Worm (Caenorhabditis elegans) whole organism, late embryonic: ENCODE results near the gene Y7A5A.2.

Experiments
- C38D4.7 ChIP-seq: fragments of 200-800 bp; sonication (Bioruptor generic); optimal IDR thresholded peaks from 2 replicates; lab custom pipeline; 2018; ENCODE audit warnings: mild to moderate bottlenecking, missing genetic modification characterization, moderate library complexity, missing compliant biosample characterization
- K09A11.1 ChIP-seq: sonication (generic microtip); optimal IDR thresholded peaks from 2 replicates; lab custom pipeline; 2017; ENCODE audit warnings: antibody characterized with exemption, mild to moderate bottlenecking, missing genetic modification characterization, missing compliant biosample characterization; ENCODE audit not compliant: insufficient read depth
- Y22D7AL.16 ChIP-seq: sonication (generic microtip); optimal IDR thresholded peaks from 2 replicates; lab custom pipeline; 2016; ENCODE audit warnings: missing genetic modification characterization, missing compliant biosample characterization
- ahr-1 ChIP-seq: sonication (generic microtip); optimal IDR thresholded peaks from 2 replicates; lab custom pipeline; 2016; ENCODE audit warnings: missing genetic modification characterization, missing compliant biosample characterization
- ceh-14 ChIP-seq: sonication (generic microtip); optimal IDR thresholded peaks from 2 replicates; lab custom pipeline; 2016; ENCODE audit warnings: missing genotype, missing genetic modification characterization, missing compliant biosample characterization
- ceh-18 ChIP-seq: sonication (generic microtip); optimal IDR thresholded peaks from 2 replicates; lab custom pipeline; 2016; ENCODE audit warnings: missing genetic modification characterization, missing compliant biosample characterization
- ceh-2 ChIP-seq: sonication (generic microtip); optimal IDR thresholded peaks from 2 replicates; lab custom pipeline; 2016; ENCODE audit warnings: missing genotype, missing genetic modification characterization, missing compliant biosample characterization
- ceh-31 ChIP-seq: sonication (generic microtip); optimal IDR thresholded peaks from 2 replicates; lab custom pipeline; 2016; ENCODE audit warnings: missing genetic modification characterization, missing compliant biosample characterization
- ceh-48 ChIP-seq: sonication (generic microtip); optimal IDR thresholded peaks from 2 replicates; lab custom pipeline; 2016; ENCODE audit warnings: missing genetic modification characterization, inconsistent platforms, missing compliant biosample characterization
- ceh-9 ChIP-seq: sonication (generic microtip); optimal IDR thresholded peaks from 2 replicates; lab custom pipeline; 2016; ENCODE audit warnings: mild to moderate bottlenecking, missing genetic modification characterization, inconsistent platforms, missing compliant biosample characterization
- che-1 ChIP-seq: sonication (generic microtip); optimal IDR thresholded peaks from 2 replicates; lab custom pipeline; 2016; ENCODE audit warnings: mild to moderate bottlenecking, missing genetic modification characterization, missing compliant biosample characterization
- dmd-4 ChIP-seq: sonication (generic microtip); optimal IDR thresholded peaks from 2 replicates; lab custom pipeline; 2016; ENCODE audit warnings: borderline replicate concordance, missing genetic modification characterization, missing compliant biosample characterization
- dve-1 ChIP-seq: sonication (generic microtip); optimal IDR thresholded peaks from 2 replicates; lab custom pipeline; 2017; ENCODE audit warnings: antibody characterized with exemption, mild to moderate bottlenecking, missing genetic modification characterization, missing compliant biosample characterization
- elt-4 ChIP-seq: sonication (generic microtip); optimal IDR thresholded peaks from 2 replicates; lab custom pipeline; 2016; ENCODE audit warnings: missing genetic modification characterization, missing compliant biosample characterization
- eyg-1 ChIP-seq: sonication (generic microtip); optimal IDR thresholded peaks from 2 replicates; lab custom pipeline; 2016; ENCODE audit warnings: missing genotype, missing genetic modification characterization, missing compliant biosample characterization
- fax-1 ChIP-seq: sonication (generic microtip); optimal IDR thresholded peaks from 2 replicates; lab custom pipeline; 2016; ENCODE audit warnings: missing genotype, missing genetic modification characterization, missing compliant biosample characterization
- fkh-10 ChIP-seq: fragments of 150-350 bp; optimal IDR thresholded peaks from 2 replicates; lab custom pipeline; 2014; ENCODE audit warnings: missing biosample characterization, missing genetic modification reagents, missing genetic modification characterization
- fkh-6 ChIP-seq: sonication (generic microtip); optimal IDR thresholded peaks from 2 replicates; lab custom pipeline; 2016; ENCODE audit warnings: missing genetic modification characterization, missing compliant biosample characterization
- hlh-13 ChIP-seq: fragments of 200-800 bp; sonication (Bioruptor generic); optimal IDR thresholded peaks from 2 replicates; lab custom pipeline; 2018; ENCODE audit warnings: mild to moderate bottlenecking, missing genetic modification characterization, missing compliant biosample characterization
- hlh-6 ChIP-seq: sonication (generic microtip); optimal IDR thresholded peaks from 2 replicates; lab custom pipeline; 2016; ENCODE audit warnings: missing genotype, missing genetic modification characterization, missing compliant biosample characterization
- hlh-8 ChIP-seq: sonication (generic microtip); optimal IDR thresholded peaks from 2 replicates; lab custom pipeline; 2016; ENCODE audit warnings: missing genotype, missing genetic modification characterization, missing compliant biosample characterization
- madf-2 ChIP-seq: sonication (generic microtip); optimal IDR thresholded peaks from 2 replicates; lab custom pipeline; 2017; ENCODE audit warnings: missing genetic modification characterization, missing compliant biosample characterization
- mec-3 ChIP-seq: sonication (generic microtip); optimal IDR thresholded peaks from 2 replicates; lab custom pipeline; 2016; ENCODE audit warnings: borderline replicate concordance, missing genetic modification characterization, missing compliant biosample characterization
- nhr-11 ChIP-seq: fragments of 150-350 bp; optimal IDR thresholded peaks from 2 replicates; lab custom pipeline; 2014; ENCODE audit warnings: missing biosample characterization, missing genetic modification characterization
- nhr-232 ChIP-seq: sonication (generic microtip); optimal IDR thresholded peaks from 2 replicates; lab custom pipeline; 2016; ENCODE audit warnings: missing genetic modification characterization, missing compliant biosample characterization
- npax-4 ChIP-seq: sonication (generic microtip); optimal IDR thresholded peaks from 2 replicates; lab custom pipeline; 2016; ENCODE audit warnings: missing genetic modification characterization, missing compliant biosample characterization
- odd-2 ChIP-seq: sonication (generic microtip); optimal IDR thresholded peaks from 2 replicates; lab custom pipeline; 2017; ENCODE audit warnings: antibody characterized with exemption, mild to moderate bottlenecking, missing genetic modification characterization, missing compliant biosample characterization
- pag-3 ChIP-seq: sonication (generic microtip); optimal IDR thresholded peaks from 2 replicates; lab custom pipeline; 2016; ENCODE audit warnings: missing compliant biosample characterization, missing genetic modification characterization, borderline replicate concordance
- pat-9 ChIP-seq: fragments of 200-800 bp; sonication (Bioruptor generic); optimal IDR thresholded peaks from 2 replicates; lab custom pipeline; 2018; ENCODE audit warnings: mild to moderate bottlenecking, missing genetic modification characterization, moderate library complexity, missing compliant biosample characterization
- pqm-1 ChIP-seq: sonication (generic microtip); optimal IDR thresholded peaks from 2 replicates; lab custom pipeline; 2016; ENCODE audit warnings: missing genetic modification characterization, missing compliant biosample characterization
- ref-2 ChIP-seq: sonication (generic microtip); optimal IDR thresholded peaks from 2 replicates; lab custom pipeline; 2016; ENCODE audit warnings: missing genetic modification characterization, missing compliant biosample characterization
- rnt-1 ChIP-seq: sonication (generic microtip); optimal IDR thresholded peaks from 2 replicates; lab custom pipeline; 2016; ENCODE audit warnings: missing genetic modification characterization, missing compliant biosample characterization
- sox-4 ChIP-seq: sonication (generic microtip); optimal IDR thresholded peaks from 2 replicates; lab custom pipeline; 2017; ENCODE audit warnings: mild to moderate bottlenecking, missing genetic modification characterization, inconsistent platforms, missing compliant biosample characterization
- syd-9 ChIP-seq: sonication (generic microtip); optimal IDR thresholded peaks from 2 replicates; lab custom pipeline; 2016; ENCODE audit warnings: mild to moderate bottlenecking, missing genetic modification characterization, moderate library complexity, missing compliant biosample characterization
- unc-42 ChIP-seq: sonication (generic microtip); optimal IDR thresholded peaks from 2 replicates; lab custom pipeline; 2016; ENCODE audit warnings: missing genotype, missing genetic modification characterization, missing compliant biosample characterization
- unc-55 ChIP-seq: sonication (generic microtip); optimal IDR thresholded peaks from 2 replicates; lab custom pipeline; 2017; ENCODE audit warnings: missing biosample characterization, missing genetic modification reagents, missing genetic modification characterization
- unc-86 ChIP-seq: sonication (generic microtip); optimal IDR thresholded peaks from 2 replicates; lab custom pipeline; 2016; ENCODE audit warnings: missing genetic modification characterization, missing compliant biosample characterization

The Y7A5A.2 gene

ce11 chrX:15766147-15766546, 6.4 kb downstream of the Y7A5A.2 start, which contains the start of gene bus-17:
Gene bus-17 (minus strand): TSS chrX:15766354.
- no peak for TF ChIP-seq eyg-1 (tag; lab: Kevin White, UChicago)
- TF ChIP-seq sox-4 (tag; lab: Kevin White, UChicago): no peak
- no peak for TF ChIP-seq ceh-18 (tag; lab: Kevin White, UChicago)
- no peak for TF ChIP-seq ceh-48 (tag; lab: Kevin White, UChicago)
- no peak for TF ChIP-seq pqm-1 (tag; lab: Kevin White, UChicago)
- TF ChIP-seq ceh-31: no peak

- TF ChIP-seq C38D4.7 (GFP tag; lab: Kevin White, UChicago): no peak
- no peak for TF ChIP-seq npax-4 (tag; lab: Kevin White, UChicago)
- TF ChIP-seq hlh-13 (GFP tag; lab: Kevin White, UChicago): no peak
- TF ChIP-seq nhr-11 (tag; lab: Kevin White, UChicago): no peak
- TF ChIP-seq dmd-4 (tag; lab: Kevin White, UChicago): no peak
- no peak for TF ChIP-seq ahr-1 (tag; lab: Kevin White, UChicago)
- no peak for TF ChIP-seq ceh-2 (tag; lab: Kevin White, UChicago)
- no peak for TF ChIP-seq dve-1
- no peak for TF ChIP-seq elt-4
- TF ChIP-seq odd-2: no peak
- no peak for TF ChIP-seq fkh-10 (GFP tag; lab: Kevin White, UChicago)
- TF ChIP-seq Y22D7AL.16: no peak
- no peak for TF ChIP-seq syd-9
- no peak for TF ChIP-seq ceh-31
- no peak for TF ChIP-seq eyg-1 (tag; lab: Kevin White, UChicago)
- TF ChIP-seq ceh-9 (tag; lab: Kevin White, UChicago): no peak
- no peak for TF ChIP-seq che-1 (tag; lab: Kevin White, UChicago)
Observed at ce11 chrX:15759222-15759621, 13.3 kb downstream of the Y7A5A.2 start.

DNA sequence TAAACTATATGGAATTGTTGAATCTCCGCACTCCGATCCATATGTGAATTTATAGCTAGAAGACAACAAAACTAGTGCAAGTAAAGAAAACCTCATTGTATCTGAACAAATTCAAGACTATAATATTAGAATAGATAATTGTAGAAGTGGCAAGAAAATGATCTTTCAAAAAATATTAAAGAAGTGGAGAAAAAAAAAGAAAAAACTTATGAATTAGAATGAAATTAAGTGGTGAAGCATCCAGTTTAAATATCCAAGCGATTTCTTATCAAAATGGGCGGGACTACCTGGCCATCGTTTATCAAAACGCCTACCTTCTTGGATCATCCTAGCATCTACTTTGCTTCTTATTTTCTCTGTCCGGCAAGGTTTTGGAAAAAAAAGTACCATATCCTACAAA, 15.4 kb downstream of the Y7A5A.2 start, which contains the start of gene wrt-4:
Gene wrt-4, minus strand, starts transcription at position 101 of the 400 bp plus-strand sequence.
- TF ChIP-seq Y22D7AL.16 (no peak), pat-9 (no peak), sox-4 (tag; lab: Kevin White, UChicago) (no peak), unc-86 (tag; lab: Kevin White, UChicago) (no peak), madf-2 (tag; lab: Kevin White, UChicago) (no peak), ceh-18 (tag; lab: Kevin White, UChicago) (no peak), unc-55 (GFP tag; lab: Kevin White, UChicago) (no peak), ceh-31 (no peak), pqm-1 (tag; lab: Kevin White, UChicago) (no peak), unc-42 (tag; lab: Kevin White, UChicago) (no peak), fkh-6 (tag; lab: Kevin White, UChicago) (no peak)

DNA sequence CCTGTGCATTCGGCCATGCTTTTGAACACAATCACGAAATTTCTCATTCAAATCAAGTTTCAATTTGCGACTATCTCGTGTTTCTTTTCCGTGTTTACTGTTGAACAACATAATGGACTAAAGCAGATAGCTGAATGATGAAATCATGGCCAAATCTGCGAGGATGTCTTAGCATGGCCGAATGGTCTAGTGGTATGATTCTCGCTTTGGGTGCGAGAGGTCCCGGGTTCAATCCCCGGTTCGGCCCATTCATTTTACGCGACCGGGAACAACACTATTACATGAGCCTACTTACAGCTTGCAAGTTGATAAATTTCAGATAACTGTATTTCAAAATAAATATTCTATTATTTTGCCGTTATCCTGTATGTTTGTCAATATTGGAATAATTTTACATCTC, 21.3 kb downstream of the Y7A5A.2 start:
- no peak for TF ChIP-seq npax-4 (tag; lab: Kevin White, UChicago)

DNA sequence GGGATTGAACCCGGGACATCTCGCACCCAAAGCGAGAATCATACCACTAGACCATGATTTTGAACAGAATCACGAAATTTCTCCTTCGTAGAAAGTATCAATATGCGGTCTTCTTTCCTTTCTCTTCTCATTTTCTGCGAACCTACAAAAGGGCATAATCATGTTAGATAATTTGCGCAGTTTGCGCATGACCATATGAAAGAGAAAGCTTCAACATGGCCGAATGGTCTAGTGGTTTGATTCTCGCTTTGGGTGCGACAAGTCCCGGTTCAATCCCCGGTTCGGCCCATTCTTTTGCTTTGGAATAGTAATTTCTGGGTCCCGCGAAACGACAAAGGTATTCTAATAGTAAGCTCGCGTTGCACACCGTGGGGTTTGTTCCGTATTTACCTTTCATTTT, 24.7 kb downstream of the Y7A5A.2 start:
- TF ChIP-seq unc-86 (tag; lab: Kevin White, UChicago): no peak
- TF ChIP-seq ahr-1 (tag; lab: Kevin White, UChicago): no peak
- TF ChIP-seq fax-1 (tag; lab: Kevin White, UChicago): no peak
- no peak for TF ChIP-seq pqm-1 (tag; lab: Kevin White, UChicago)
- TF ChIP-seq rnt-1 (tag; lab: Kevin White, UChicago): no peak
- no peak for TF ChIP-seq ceh-14 (tag; lab: Kevin White, UChicago)
- no peak for TF ChIP-seq madf-2 (tag; lab: Kevin White, UChicago)
- no peak for TF ChIP-seq nhr-232 (tag; lab: Kevin White, UChicago)
- TF ChIP-seq ref-2 (tag; lab: Kevin White, UChicago): no peak
- TF ChIP-seq K09A11.1 (tag; lab: Kevin White, UChicago): no peak
- no peak for TF ChIP-seq hlh-6
- TF ChIP-seq pag-3 (tag; lab: Kevin White, UChicago): no peak
- TF ChIP-seq hlh-8 (tag; lab: Kevin White, UChicago): no peak
- no peak for TF ChIP-seq mec-3 (tag; lab: Kevin White, UChicago)
